Worm (Caenorhabditis elegans): ENCODE data around the gene F57G12.1.

DNA sequence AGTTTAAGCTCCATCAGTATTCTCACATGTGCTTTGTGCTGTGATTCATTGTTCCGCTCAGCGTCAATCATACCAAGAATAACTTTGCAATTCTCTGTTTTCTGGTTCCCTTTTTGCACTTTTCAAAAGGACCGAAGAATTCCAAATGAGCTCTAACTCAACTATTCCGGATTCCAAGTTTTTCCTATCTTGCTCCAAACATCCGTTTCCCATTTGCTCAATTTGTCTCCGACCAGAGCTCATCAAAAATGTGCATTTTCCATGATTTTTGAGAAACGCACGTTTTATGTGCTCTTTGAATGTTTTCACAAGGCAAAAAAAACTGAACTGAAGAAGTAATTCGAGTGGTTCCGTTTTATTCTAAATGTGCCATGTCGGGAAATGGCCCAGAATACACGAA is 26.8 kb upstream of the F57G12.1 start:
- TF ChIP-seq jun-1 (tag; optimal IDR thresholded peaks at IDR 0.05) (no peak), unc-39 (tag; optimal IDR thresholded peaks at IDR 0.05) (no peak), lsy-12 (tag; optimal IDR thresholded peaks at IDR 0.05) (no peak)
